Worm (Caenorhabditis elegans): ENCODE data around the gene ZC190.4.

DNA sequence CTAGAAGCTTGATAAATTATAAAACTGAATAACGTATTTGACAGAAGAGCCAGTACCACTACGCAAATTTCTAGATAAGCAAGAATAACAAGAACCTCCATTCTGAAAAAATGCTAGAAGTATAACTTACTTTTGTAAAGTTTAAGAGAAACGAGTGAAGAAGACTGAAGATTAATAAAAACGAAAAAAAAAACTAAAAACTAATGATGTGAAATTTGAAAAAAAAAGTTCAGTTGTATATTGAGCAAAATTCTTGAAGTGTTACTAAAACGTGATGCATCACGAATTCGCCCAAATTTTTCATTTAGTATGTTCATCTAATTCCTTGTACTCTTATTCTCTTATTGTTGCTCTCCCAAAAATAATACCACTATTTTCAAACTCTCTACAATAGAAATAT, 11.3 kb downstream of the ZC190.4 start, which contains the start of gene ZC190.6:
- TF ChIP-seq F23B12.7 (tag; optimal IDR thresholded peaks at IDR 0.05; ENCODE audit: insufficient read depth) (no peak), ceh-91 (GFP tag; IDR thresholded peaks at IDR 0.05) (no peak), F57C9.4 (tag; optimal IDR thresholded peaks at IDR 0.05) (no peak), F39B2.1 (GFP tag; IDR thresholded peaks at IDR 0.05) (no peak), nhr-80 (tag; optimal IDR thresholded peaks at IDR 0.05) (no peak), hlh-26 (GFP tag; conservative IDR thresholded peaks at IDR 0.05) (no peak), ets-4 (GFP tag; optimal IDR thresholded peaks at IDR 0.05) (no peak), ccch-3 (GFP tag; optimal IDR thresholded peaks at IDR 0.05) (no peak), madf-3 (GFP tag; IDR thresholded peaks at IDR 0.05) (no peak), sdz-38 (tag; optimal IDR thresholded peaks at IDR 0.05) (no peak), F33H1.4 (GFP tag; IDR thresholded peaks at IDR 0.05) (no peak), rpc-1 (optimal IDR thresholded peaks at IDR 0.05) (no peak), rpc-1 (tag; optimal IDR thresholded peaks at IDR 0.05) (no peak), efl-1 (GFP tag; optimal IDR thresholded peaks at IDR 0.05) (no peak)

All from whole organism, young adult.